Fruit fly (Drosophila melanogaster) whole organism, embryonic: ENCODE data around the gene CG12116.
A peak's percentile ranks its signal among the peaks of the same experiment; 100 is the strongest.

Experiments
- Aef1 ChIP-seq: fragments of 200-800 bp; sonication (Bioruptor generic); IDR thresholded peaks from 3 replicates; pipeline ENCODE4 v1.3.6; 2022; ENCODE audit warnings: missing biosample characterization, missing genetic modification characterization
- CG11695 ChIP-seq: fragments of 200-800 bp; sonication (Bioruptor generic); IDR thresholded peaks from 3 replicates; pipeline ENCODE4 v1.3.6; 2022; ENCODE audit warnings: missing biosample characterization, missing genetic modification characterization
- CG12219 ChIP-seq: fragments of 200-800 bp; sonication (Bioruptor generic); optimal IDR thresholded peaks from 3 replicates; lab custom pipeline; 2018; ENCODE audit warnings: missing biosample characterization, mild to moderate bottlenecking, missing genetic modification characterization
- CG13894 ChIP-seq: fragments of 200-800 bp; sonication (Bioruptor generic); optimal IDR thresholded peaks from 3 replicates; lab custom pipeline; 2018; ENCODE audit warnings: missing biosample characterization, mild to moderate bottlenecking, missing genetic modification characterization, moderate library complexity
- CG15011 ChIP-seq: fragments of 200-800 bp; sonication (Bioruptor generic); optimal IDR thresholded peaks from 3 replicates; lab custom pipeline; 2018; ENCODE audit warnings: missing biosample characterization, mild to moderate bottlenecking, missing genetic modification characterization
- CG17328 ChIP-seq: fragments of 200-800 bp; sonication (Bioruptor generic); IDR thresholded peaks from 2 replicates; pipeline ENCODE4 v1.3.6; 2022; ENCODE audit warnings: missing biosample characterization, missing genetic modification characterization
- CG17359 ChIP-seq: fragments of 200-800 bp; sonication (Bioruptor generic); optimal IDR thresholded peaks from 3 replicates; lab custom pipeline; 2018; ENCODE audit warnings: missing biosample characterization, mild to moderate bottlenecking, missing genetic modification characterization, moderate library complexity
- CG17612 ChIP-seq: fragments of 200-800 bp; sonication (Bioruptor generic); IDR thresholded peaks from 2 replicates; pipeline ENCODE4 v1.3.6; 2022; ENCODE audit warnings: missing biosample characterization, missing genetic modification characterization
- CG2129 ChIP-seq: fragments of 200-800 bp; sonication (Bioruptor generic); IDR thresholded peaks from 2 replicates; pipeline ENCODE4 v1.3.6; 2022; ENCODE audit warnings: missing biosample characterization, missing genetic modification characterization; ENCODE audit not compliant: partially characterized antibody
- CG32532 ChIP-seq: fragments of 200-800 bp; sonication (Bioruptor generic); IDR thresholded peaks from 2 replicates; pipeline ENCODE4 v1.3.6; 2022; ENCODE audit warnings: missing biosample characterization, missing genetic modification characterization
- CG32772 ChIP-seq: fragments of 200-800 bp; sonication (Bioruptor generic); IDR thresholded peaks from 2 replicates; pipeline ENCODE4 v1.3.6; 2022; ENCODE audit warnings: missing biosample characterization, missing genetic modification characterization
- CG42726 ChIP-seq: fragments of 200-800 bp; sonication (Bioruptor generic); IDR thresholded peaks from 2 replicates; pipeline ENCODE4 v1.3.6; 2022; ENCODE audit warnings: missing biosample characterization, missing genetic modification characterization; ENCODE audit not compliant: partially characterized antibody
- CG4424 ChIP-seq: fragments of 200-800 bp; sonication (Bioruptor generic); optimal IDR thresholded peaks from 3 replicates; lab custom pipeline; 2016; ENCODE audit warnings: missing biosample characterization, missing genetic modification characterization
- CG6272 ChIP-seq: fragments of 200-800 bp; sonication (Bioruptor generic); IDR thresholded peaks from 2 replicates; pipeline ENCODE4 v1.3.6; 2022; ENCODE audit warnings: missing biosample characterization, missing genetic modification characterization
- CG6689 ChIP-seq: fragments of 200-800 bp; sonication (Bioruptor generic); IDR thresholded peaks from 2 replicates; pipeline ENCODE4 v1.3.6; 2022; ENCODE audit warnings: missing biosample characterization, missing genetic modification characterization
- CG8290 ChIP-seq, 3 experiments: fragments of 200-800 bp; sonication (Bioruptor generic); optimal IDR thresholded peaks; 2 replicates each; lab custom pipeline; 2016 to 2019; ENCODE audit warnings: missing biosample characterization in 3 of 3, missing genetic modification characterization in 3 of 3, mild to moderate bottlenecking in 2 of 3, moderate library complexity in 1 of 3
- CG8388 ChIP-seq: fragments of 200-800 bp; sonication (Bioruptor generic); optimal IDR thresholded peaks from 2 replicates; lab custom pipeline; 2019; ENCODE audit warnings: missing biosample characterization, mild to moderate bottlenecking, missing genetic modification characterization, moderate library complexity
- CG9215 ChIP-seq: fragments of 200-800 bp; sonication (Bioruptor generic); IDR thresholded peaks from 2 replicates; pipeline ENCODE4 v1.3.6; 2022; ENCODE audit warnings: missing biosample characterization, missing genetic modification characterization
- CG9817 ChIP-seq: fragments of 200-800 bp; sonication (Bioruptor generic); optimal IDR thresholded peaks from 2 replicates; lab custom pipeline; 2018; ENCODE audit warnings: missing biosample characterization, mild to moderate bottlenecking, missing genetic modification characterization, moderate library complexity
- D19A ChIP-seq: fragments of 200-800 bp; optimal IDR thresholded peaks from 3 replicates; lab custom pipeline; 2019; ENCODE audit warnings: missing biosample characterization, mild to moderate bottlenecking, missing genetic modification characterization, moderate library complexity
- Dek ChIP-seq: fragments of 200-800 bp; sonication (Bioruptor generic); optimal IDR thresholded peaks from 3 replicates; lab custom pipeline; 2019; ENCODE audit warnings: missing biosample characterization, mild to moderate bottlenecking, missing genetic modification characterization, moderate library complexity
- Ets97D ChIP-seq: fragments of 200-800 bp; sonication (Bioruptor generic); optimal IDR thresholded peaks from 3 replicates; lab custom pipeline; 2016; ENCODE audit warnings: missing biosample characterization, missing genetic modification characterization
- Gug ChIP-seq: fragments of 200-800 bp; sonication (Bioruptor generic); IDR thresholded peaks from 4 replicates; pipeline ENCODE4 v1.3.6; 2022; ENCODE audit warnings: missing biosample characterization, missing genetic modification characterization
- Lpt ChIP-seq: fragments of >200 bp; optimal IDR thresholded peaks from 2 replicates; lab custom pipeline; 2018; ENCODE audit warnings: missing biosample characterization, missing genetic modification characterization
- Myb ChIP-seq: fragments of 200-800 bp; sonication (Bioruptor generic); optimal IDR thresholded peaks from 2 replicates; lab custom pipeline; 2016; ENCODE audit warnings: missing biosample characterization, missing genetic modification characterization
- Nf-YA ChIP-seq: fragments of 200-800 bp; sonication (Bioruptor generic); IDR thresholded peaks from 2 replicates; pipeline ENCODE4 v1.3.6; 2022; ENCODE audit warnings: missing biosample characterization, missing genetic modification characterization
- Rfx ChIP-seq: fragments of 200-800 bp; sonication (Bioruptor generic); IDR thresholded peaks from 2 replicates; pipeline ENCODE4 v1.3.6; 2022; ENCODE audit warnings: missing biosample characterization, missing genetic modification characterization
- Sin3A ChIP-seq: fragments of >200 bp; optimal IDR thresholded peaks from 2 replicates; lab custom pipeline; 2018
- Six4 ChIP-seq: fragments of 200-800 bp; sonication (Bioruptor generic); optimal IDR thresholded peaks from 2 replicates; lab custom pipeline; 2016; ENCODE audit warnings: missing biosample characterization, missing genetic modification characterization
- Ssrp ChIP-seq: fragments of 200-800 bp; sonication (Bioruptor generic); optimal IDR thresholded peaks from 2 replicates; lab custom pipeline; 2018; ENCODE audit warnings: missing biosample characterization, mild to moderate bottlenecking, missing genetic modification characterization, moderate library complexity
- Stat92E ChIP-seq, 3 experiments: fragments of >200 bp in 2 of 3; fragments of 200-800 bp in 1 of 3; sonication (Bioruptor generic) in 1 of 3; optimal IDR thresholded peaks; 2 replicates each; lab custom pipeline; 2017 to 2019; ENCODE audit warnings: missing biosample characterization in 3 of 3, missing genetic modification characterization in 3 of 3, mild to moderate bottlenecking in 1 of 3, moderate library complexity in 1 of 3
- abd-A ChIP-seq: fragments of 200-800 bp; sonication (Bioruptor generic); optimal IDR thresholded peaks from 3 replicates; lab custom pipeline; 2019; ENCODE audit warnings: missing biosample characterization, mild to moderate bottlenecking, missing genetic modification characterization, moderate library complexity
- ash1 ChIP-seq: fragments of 200-800 bp; sonication (Bioruptor generic); optimal IDR thresholded peaks from 2 replicates; lab custom pipeline; 2018; ENCODE audit warnings: missing biosample characterization, mild to moderate bottlenecking, missing genetic modification characterization
- cad ChIP-seq: fragments of >200 bp; optimal IDR thresholded peaks from 2 replicates; lab custom pipeline; 2017; ENCODE audit warnings: missing biosample characterization, missing genetic modification characterization
- cato ChIP-seq: fragments of 200-800 bp; sonication (Bioruptor generic); optimal IDR thresholded peaks from 2 replicates; lab custom pipeline; 2016; ENCODE audit warnings: missing biosample characterization, missing genetic modification characterization, borderline replicate concordance
- chinmo ChIP-seq: fragments of 200-800 bp; sonication (Bioruptor generic); IDR thresholded peaks from 4 replicates; pipeline ENCODE4 v1.3.6; 2022; ENCODE audit warnings: missing biosample characterization, missing genetic modification characterization; ENCODE audit not compliant: partially characterized antibody
- ci ChIP-seq: fragments of 200-800 bp; sonication (Bioruptor generic); IDR thresholded peaks from 3 replicates; pipeline ENCODE4 v1.3.6; 2022; ENCODE audit warnings: missing biosample characterization, missing genetic modification characterization
- corto ChIP-seq: fragments of 200-800 bp; sonication (Bioruptor generic); optimal IDR thresholded peaks from 2 replicates; lab custom pipeline; 2016; ENCODE audit warnings: missing biosample characterization, mild to moderate bottlenecking, missing genetic modification characterization, moderate library complexity
- crc ChIP-seq: fragments of 200-800 bp; sonication (Bioruptor generic); optimal IDR thresholded peaks from 2 replicates; lab custom pipeline; 2016; ENCODE audit warnings: missing biosample characterization, missing genetic modification characterization
- cwo ChIP-seq: fragments of 200-800 bp; sonication (Bioruptor generic); optimal IDR thresholded peaks from 3 replicates; lab custom pipeline; 2017; ENCODE audit warnings: missing biosample characterization, missing genetic modification characterization, mild to moderate bottlenecking, moderate library complexity, missing genetic modification reagents
- dati ChIP-seq: fragments of 200-800 bp; sonication (Bioruptor generic); IDR thresholded peaks from 2 replicates; pipeline ENCODE4 v1.3.6; 2022; ENCODE audit warnings: missing biosample characterization, missing genetic modification characterization
- jigr1 ChIP-seq: fragments of 200-800 bp; sonication (Bioruptor generic); IDR thresholded peaks from 3 replicates; pipeline ENCODE4 v1.3.6; 2022; ENCODE audit warnings: missing biosample characterization, missing genetic modification characterization
- lilli ChIP-seq: fragments of 200-800 bp; sonication (Bioruptor generic); optimal IDR thresholded peaks from 3 replicates; lab custom pipeline; 2016; ENCODE audit warnings: missing biosample characterization, missing genetic modification characterization
- pb ChIP-seq: fragments of 200-800 bp; sonication (Bioruptor generic); optimal IDR thresholded peaks from 3 replicates; lab custom pipeline; 2016; ENCODE audit warnings: missing biosample characterization, missing genetic modification characterization
- pho ChIP-seq: fragments of 200-800 bp; sonication (Bioruptor generic); optimal IDR thresholded peaks from 2 replicates; lab custom pipeline; 2016; ENCODE audit warnings: missing biosample characterization, missing genetic modification characterization
- scrt ChIP-seq: fragments of 200-800 bp; sonication (Bioruptor generic); optimal IDR thresholded peaks from 2 replicates; lab custom pipeline; 2018; ENCODE audit warnings: missing biosample characterization, mild to moderate bottlenecking, missing genetic modification characterization, moderate library complexity
- so ChIP-seq: fragments of 200-800 bp; sonication (Bioruptor generic); IDR thresholded peaks from 3 replicates; pipeline ENCODE4 v1.3.6; 2022; ENCODE audit warnings: missing biosample characterization, missing genetic modification characterization
- tx ChIP-seq: fragments of 200-800 bp; sonication (Bioruptor generic); optimal IDR thresholded peaks from 2 replicates; lab custom pipeline; 2016; ENCODE audit warnings: missing biosample characterization, missing genetic modification characterization
- vfl ChIP-seq: fragments of 200-800 bp; sonication (Bioruptor generic); optimal IDR thresholded peaks from 2 replicates; lab custom pipeline; 2016; ENCODE audit warnings: missing biosample characterization, missing genetic modification characterization
- zen2 ChIP-seq: fragments of 200-800 bp; sonication (Bioruptor generic); IDR thresholded peaks from 3 replicates; pipeline ENCODE4 v1.3.6; 2022; ENCODE audit warnings: missing biosample characterization, missing genetic modification characterization; ENCODE audit not compliant: partially characterized antibody

CG12116 gene

dm6 chrX:8455019-8455555 is 13.7 kb downstream of the CG12116 start, which contains the start of gene org-1 (continued):
- TF ChIP-seq CG9215 (peak; percentile 93), pho (GFP tag; lab: Kevin White, UChicago) (peak; percentile 66), CG12219 (GFP tag; lab: Kevin White, UChicago) (peak; percentile 95), lilli (peak; percentile 88), zen2 (GFP tag; lab: Robert Waterston, UW) (no peak), tx (GFP tag; lab: Kevin White, UChicago) (peak; percentile 72), CG11695 (GFP tag; lab: Robert Waterston, UW) (peak; percentile 95), dati (GFP tag; lab: Robert Waterston, UW) (peak; percentile 97), CG15011 (GFP tag; lab: Kevin White, UChicago) (peak; percentile 86), CG17359 (tag; lab: Kevin White, UChicago) (peak; percentile 96), CG17612 (GFP tag; lab: Robert Waterston, UW) (peak; percentile 89), Myb (GFP tag; lab: Kevin White, UChicago) (peak; percentile 60), CG17328 (GFP tag; lab: Robert Waterston, UW) (peak; percentile 98), cad (GFP tag; lab: Kevin White, UChicago) (no peak), D19A (peak; percentile 92), CG2129 (GFP tag; lab: Robert Waterston, UW) (no peak), abd-A (no peak), CG8388 (GFP tag; lab: Kevin White, UChicago) (peak; percentile 95), Nf-YA (GFP tag; lab: Robert Waterston, UW) (peak; percentile 92), CG13894 (tag; lab: Kevin White, UChicago) (peak; percentile 68), vfl (GFP tag; lab: Kevin White, UChicago) (peak; percentile 51), CG9817 (tag; lab: Kevin White, UChicago) (peak; percentile 96), CG32772 (GFP tag; lab: Robert Waterston, UW) (peak; percentile 98), pb (GFP tag; lab: Kevin White, UChicago) (peak; percentile 47), Dek (tag; lab: Kevin White, UChicago) (peak; percentile 91), chinmo (GFP tag; lab: Robert Waterston, UW) (no peak), CG6272 (GFP tag; lab: Robert Waterston, UW) (peak; percentile 97), Rfx (GFP tag; lab: Robert Waterston, UW) (peak; percentile 97), cato (GFP tag; lab: Kevin White, UChicago) (peak; percentile 84), Six4 (peak; percentile 93), cwo (GFP tag; lab: Kevin White, UChicago) (peak; percentile 82), Gug (peak; percentile 98), ash1 (no peak), crc (GFP tag; lab: Kevin White, UChicago) (peak; percentile 60), ci (GFP tag; lab: Robert Waterston, UW) (peak; percentile 98), CG6689 (GFP tag; lab: Robert Waterston, UW) (peak; percentile 98), so (GFP tag; lab: Robert Waterston, UW) (peak; percentile 95), Ets97D (GFP tag; lab: Kevin White, UChicago) (peak; percentile 57), Stat92E (GFP tag; optimal IDR thresholded peaks at IDR 0.05; lab: Kevin White, UChicago) (peak in 1 of 3 experiments; percentile 89), CG4424 (GFP tag; lab: Kevin White, UChicago) (peak; percentile 97), CG8290 (GFP tag; optimal IDR thresholded peaks at IDR 0.05; lab: Kevin White, UChicago) (peak; percentile 91), CG8290 (tag; optimal IDR thresholded peaks at IDR 0.05; lab: Kevin White, UChicago) (peak; percentile 82 to 97), corto (GFP tag; lab: Kevin White, UChicago) (no peak), Ssrp (tag; lab: Kevin White, UChicago) (peak; percentile 96), CG32532 (GFP tag; lab: Robert Waterston, UW) (peak; percentile 96), Lpt (GFP tag; lab: Kevin White, UChicago) (no peak), CG42726 (0 out of 2 replicates have a peak, but pooled peaks have one; percentile 13), jigr1 (GFP tag; lab: Robert Waterston, UW) (peak; percentile 97), Aef1 (peak; percentile 97), Sin3A (lab: Kevin White, UChicago) (no peak), scrt (peak; percentile 84)
